Worm (Caenorhabditis elegans) whole organism, L1 larva: ENCODE results near the gene T10G3.3.
A peak's percentile ranks its signal among the peaks of the same experiment; 100 is the strongest.

Experiments
- fkh-10 ChIP-seq: sonication (generic microtip); optimal IDR thresholded peaks from 2 replicates; lab custom pipeline; 2017; ENCODE audit warnings: missing biosample characterization, missing genetic modification reagents, missing genetic modification characterization
- grh-1 ChIP-seq: fragments of 200-800 bp; sonication (Bioruptor generic); IDR thresholded peaks from 2 replicates; pipeline ENCODE4 v1.3.6; 2022; ENCODE audit warnings: missing genetic modification reagents, missing genetic modification characterization, missing compliant biosample characterization
- isw-1 ChIP-seq: fragments of 200-800 bp; sonication (Bioruptor generic); IDR thresholded peaks from 2 replicates; pipeline ENCODE4 v1.3.6; 2022; ENCODE audit warnings: missing genetic modification characterization, missing compliant biosample characterization
- lin-15B ChIP-seq: fragments of 150-350 bp; sonication (generic microtip); optimal IDR thresholded peaks from 3 replicates; lab custom pipeline; 2014; ENCODE audit warnings: missing biosample characterization, missing genetic modification characterization
- lir-3 ChIP-seq: sonication (generic microtip); optimal IDR thresholded peaks from 2 replicates; lab custom pipeline; 2016; ENCODE audit warnings: mild to moderate bottlenecking, missing genetic modification characterization, moderate library complexity, missing compliant biosample characterization; ENCODE audit not compliant: poor library complexity
- mdl-1 ChIP-seq, 2 experiments: fragments of 150-350 bp; optimal IDR thresholded peaks; 2 replicates each; lab custom pipeline; 2014 to 2017; ENCODE audit warnings: missing biosample characterization in 2 of 2, missing genetic modification characterization in 2 of 2, inconsistent platforms in 1 of 2
- nhr-237 ChIP-seq: fragments of 150-350 bp; optimal IDR thresholded peaks from 2 replicates; lab custom pipeline; 2014; ENCODE audit warnings: missing biosample characterization, missing genetic modification characterization
- pqm-1 ChIP-seq: sonication (generic microtip); optimal IDR thresholded peaks from 3 replicates; lab custom pipeline; 2017; ENCODE audit warnings: missing biosample characterization, missing genetic modification characterization
- rnt-1 ChIP-seq: sonication (generic microtip); optimal IDR thresholded peaks from 2 replicates; lab custom pipeline; 2016; ENCODE audit warnings: mild to moderate bottlenecking, missing genetic modification characterization, moderate library complexity, missing compliant biosample characterization
- sup-37 ChIP-seq: fragments of 200-800 bp; sonication (Bioruptor generic); optimal IDR thresholded peaks from 2 replicates; lab custom pipeline; 2018; ENCODE audit warnings: mild to moderate bottlenecking, missing genetic modification characterization, missing compliant biosample characterization
- tlp-1 ChIP-seq: fragments of 150-350 bp; optimal IDR thresholded peaks from 2 replicates; lab custom pipeline; 2014; ENCODE audit warnings: missing biosample characterization, missing genetic modification characterization
- unc-130 ChIP-seq: fragments of 150-350 bp; optimal IDR thresholded peaks from 2 replicates; lab custom pipeline; 2017; ENCODE audit warnings: missing biosample characterization, missing genetic modification characterization, inconsistent platforms
- zip-4 ChIP-seq: fragments of 200-800 bp; sonication (Bioruptor generic); optimal IDR thresholded peaks from 2 replicates; lab custom pipeline; 2018; ENCODE audit warnings: mild to moderate bottlenecking, missing genetic modification characterization, moderate library complexity, missing compliant biosample characterization
- ztf-11 ChIP-seq, 2 experiments: sonication (generic microtip); optimal IDR thresholded peaks; 2 replicates each; lab custom pipeline; 2016 to 2017; ENCODE audit warnings: missing genetic modification characterization in 2 of 2, missing biosample characterization in 1 of 2, missing compliant biosample characterization in 1 of 2

DNA sequence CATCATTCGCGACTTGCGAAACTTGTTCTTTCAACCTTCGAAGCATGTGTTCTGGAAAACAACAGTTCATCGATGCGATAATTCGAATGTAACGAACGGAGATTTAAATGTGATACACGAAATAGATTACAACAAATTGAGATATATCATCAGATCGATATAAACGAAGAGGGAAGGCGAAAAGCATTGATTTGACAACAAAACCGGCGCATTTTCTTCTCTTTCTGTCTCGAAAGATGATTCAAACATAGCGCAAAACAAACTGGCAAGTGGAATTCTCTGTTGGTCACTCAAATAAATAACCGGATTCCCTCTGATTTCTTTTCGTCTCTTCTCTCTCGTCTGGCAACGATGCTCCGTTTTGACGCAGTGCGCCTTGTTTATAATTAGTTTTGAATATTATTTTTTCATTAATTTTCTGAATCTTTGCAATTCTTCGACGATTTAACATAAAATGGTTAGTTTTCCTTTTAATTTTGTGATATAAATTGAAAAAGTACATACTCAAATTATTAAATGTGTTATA, 7.4 kb upstream of the T10G3.3 start, which contains the start of the genes eea-1 and gut-2:
- TF ChIP-seq mdl-1 (tag; optimal IDR thresholded peaks at IDR 0.05; lab: Kevin White, UChicago) (peak in 1 of 2 experiments; percentile 47), tlp-1 (tag; lab: Kevin White, UChicago) (no peak), nhr-237 (tag; lab: Kevin White, UChicago) (no peak), unc-130 (tag; lab: Kevin White, UChicago) (peak; percentile 54), zip-4 (GFP tag; lab: Kevin White, UChicago) (no peak), ztf-11 (tag; optimal IDR thresholded peaks at IDR 0.05; lab: Kevin White, UChicago) (no peak), grh-1 (GFP tag; lab: Robert Waterston, UW) (peak; percentile 88), rnt-1 (peak; percentile 76), lir-3 (tag; lab: Kevin White, UChicago) (no peak), fkh-10 (no peak), sup-37 (GFP tag; lab: Kevin White, UChicago) (no peak), lin-15B (tag; lab: Kevin White, UChicago) (peak; percentile 9), isw-1 (GFP tag; lab: Robert Waterston, UW) (peak; percentile 22; the same call in 1 of the 2 replicates), pqm-1 (tag; lab: Kevin White, UChicago) (no peak)
